Worm (Caenorhabditis elegans): Measurements from ENCODE around the gene unc-32.

Gene unc-32

ce11 chrIII:8873990-8874668 is 31.3 kb upstream of the unc-32 start:
- TF ChIP-seq klf-2 (GFP tag; conservative IDR thresholded peaks at IDR 0.05) (no peak), ztf-29 (GFP tag; IDR thresholded peaks at IDR 0.05) (no peak), tab-1 (GFP tag; IDR thresholded peaks at IDR 0.05) (0 out of 2 replicates have a peak, but pooled peaks have one; percentile 61), ref-1 (GFP tag; conservative IDR thresholded peaks at IDR 0.05) (no peak), flt-1 (GFP tag; IDR thresholded peaks at IDR 0.05) (peak; percentile 65; the same call in 1 of the 2 replicates), cog-1 (tag; optimal IDR thresholded peaks at IDR 0.05) (peak; percentile 85), med-1 (GFP tag; optimal IDR thresholded peaks at IDR 0.05; ENCODE audit: insufficient read depth) (no peak), ztf-23 (GFP tag; IDR thresholded peaks at IDR 0.05) (peak; percentile 56; the same call in 1 of the 2 replicates)

ce11 chrIII:8877002-8877401 is 28.4 kb upstream of the unc-32 start, which contains the start of gene K01F9.2:
K01F9.2 (minus strand) TSS chrIII:8877128.
- no peak for TF ChIP-seq ref-1 (GFP tag; conservative IDR thresholded peaks at IDR 0.05)
- TF ChIP-seq ztf-29 (GFP tag; IDR thresholded peaks at IDR 0.05): no peak
- no peak for TF ChIP-seq flt-1 (GFP tag; IDR thresholded peaks at IDR 0.05)
- no peak for TF ChIP-seq klf-2 (GFP tag; conservative IDR thresholded peaks at IDR 0.05)
- TF ChIP-seq ztf-23 (GFP tag; IDR thresholded peaks at IDR 0.05): no peak
- TF ChIP-seq tab-1 (GFP tag; IDR thresholded peaks at IDR 0.05): no peak
- TF ChIP-seq cog-1 (tag; optimal IDR thresholded peaks at IDR 0.05): no peak
- TF ChIP-seq T22C8.4 (GFP tag; IDR thresholded peaks at IDR 0.05): no peak
- TF ChIP-seq med-1 (GFP tag; optimal IDR thresholded peaks at IDR 0.05; ENCODE audit: insufficient read depth): no peak

- TF ChIP-seq cog-1 (tag; optimal IDR thresholded peaks at IDR 0.05): no peak
- TF ChIP-seq T22C8.4 (GFP tag; IDR thresholded peaks at IDR 0.05): no peak
- no peak for TF ChIP-seq ref-1 (GFP tag; conservative IDR thresholded peaks at IDR 0.05)
- no peak for TF ChIP-seq tab-1 (GFP tag; IDR thresholded peaks at IDR 0.05)
- TF ChIP-seq klf-2 (GFP tag; conservative IDR thresholded peaks at IDR 0.05): no peak
- TF ChIP-seq flt-1 (GFP tag; IDR thresholded peaks at IDR 0.05): no peak
- TF ChIP-seq med-1 (GFP tag; optimal IDR thresholded peaks at IDR 0.05; ENCODE audit: insufficient read depth): no peak
- TF ChIP-seq ztf-23 (GFP tag; IDR thresholded peaks at IDR 0.05): no peak
- no peak for TF ChIP-seq ztf-29 (GFP tag; IDR thresholded peaks at IDR 0.05)
Measured at ce11 chrIII:8878960-8879359, 26.5 kb upstream of the unc-32 start.

- TF ChIP-seq ztf-23 (GFP tag; IDR thresholded peaks at IDR 0.05): no peak
- no peak for TF ChIP-seq tab-1 (GFP tag; IDR thresholded peaks at IDR 0.05)
- no peak for TF ChIP-seq ztf-29 (GFP tag; IDR thresholded peaks at IDR 0.05)
- TF ChIP-seq cog-1 (tag; optimal IDR thresholded peaks at IDR 0.05): no peak
- TF ChIP-seq flt-1 (GFP tag; IDR thresholded peaks at IDR 0.05): no peak
- no peak for TF ChIP-seq T22C8.4 (GFP tag; IDR thresholded peaks at IDR 0.05)
- TF ChIP-seq ref-1 (GFP tag; conservative IDR thresholded peaks at IDR 0.05): no peak
- TF ChIP-seq klf-2 (GFP tag; conservative IDR thresholded peaks at IDR 0.05): no peak
- no peak for TF ChIP-seq med-1 (GFP tag; optimal IDR thresholded peaks at IDR 0.05; ENCODE audit: insufficient read depth)
Measured at ce11 chrIII:8882333-8882732, 23.1 kb upstream of the unc-32 start.

ce11 chrIII:8885150-8885549 is 20.3 kb upstream of the unc-32 start, which contains the start of gene svop-1:
svop-1 (minus strand) TSS chrIII:8885488.
- TF ChIP-seq ref-1 (GFP tag; conservative IDR thresholded peaks at IDR 0.05): no peak
- no peak for TF ChIP-seq T22C8.4 (GFP tag; IDR thresholded peaks at IDR 0.05)
- TF ChIP-seq flt-1 (GFP tag; IDR thresholded peaks at IDR 0.05): no peak

- TF ChIP-seq ztf-29 (GFP tag; IDR thresholded peaks at IDR 0.05) (no peak), T22C8.4 (GFP tag; IDR thresholded peaks at IDR 0.05) (no peak), med-1 (GFP tag; optimal IDR thresholded peaks at IDR 0.05; ENCODE audit: insufficient read depth) (no peak), cog-1 (tag; optimal IDR thresholded peaks at IDR 0.05) (no peak), ztf-23 (GFP tag; IDR thresholded peaks at IDR 0.05) (no peak), ref-1 (GFP tag; conservative IDR thresholded peaks at IDR 0.05) (no peak), klf-2 (GFP tag; conservative IDR thresholded peaks at IDR 0.05) (no peak), flt-1 (GFP tag; IDR thresholded peaks at IDR 0.05) (no peak), tab-1 (GFP tag; IDR thresholded peaks at IDR 0.05) (no peak)
Measured at ce11 chrIII:8886309-8886708, 19.1 kb upstream of the unc-32 start.

- TF ChIP-seq tab-1 (GFP tag; IDR thresholded peaks at IDR 0.05) (no peak), ref-1 (GFP tag; conservative IDR thresholded peaks at IDR 0.05) (no peak), ztf-29 (GFP tag; IDR thresholded peaks at IDR 0.05) (no peak), med-1 (GFP tag; optimal IDR thresholded peaks at IDR 0.05; ENCODE audit: insufficient read depth) (peak; percentile 33), ztf-23 (GFP tag; IDR thresholded peaks at IDR 0.05) (peak; percentile 86), cog-1 (tag; optimal IDR thresholded peaks at IDR 0.05) (peak; percentile 49), T22C8.4 (GFP tag; IDR thresholded peaks at IDR 0.05) (no peak), klf-2 (GFP tag; conservative IDR thresholded peaks at IDR 0.05) (no peak), flt-1 (GFP tag; IDR thresholded peaks at IDR 0.05) (peak; percentile 58)
Measured at ce11 chrIII:8887184-8887801, 18.1 kb upstream of the unc-32 start, which contains the start of gene famh-136. famh-136 (plus strand) TSS chrIII:8887751.

- TF ChIP-seq ref-1 (GFP tag; conservative IDR thresholded peaks at IDR 0.05) (no peak), med-1 (GFP tag; optimal IDR thresholded peaks at IDR 0.05; ENCODE audit: insufficient read depth) (no peak), tab-1 (GFP tag; IDR thresholded peaks at IDR 0.05) (no peak), cog-1 (tag; optimal IDR thresholded peaks at IDR 0.05) (peak; percentile 16), T22C8.4 (GFP tag; IDR thresholded peaks at IDR 0.05) (no peak), flt-1 (GFP tag; IDR thresholded peaks at IDR 0.05) (no peak), ztf-23 (GFP tag; IDR thresholded peaks at IDR 0.05) (peak; percentile 37; the same call in 1 of the 2 replicates), ztf-29 (GFP tag; IDR thresholded peaks at IDR 0.05) (no peak), klf-2 (GFP tag; conservative IDR thresholded peaks at IDR 0.05) (no peak)
Measured at ce11 chrIII:8888956-8889355, 16.5 kb upstream of the unc-32 start, which contains the start of gene ZK637.14. ZK637.14 (minus strand) TSS chrIII:8889156.

- TF ChIP-seq tab-1 (GFP tag; IDR thresholded peaks at IDR 0.05) (no peak), klf-2 (GFP tag; conservative IDR thresholded peaks at IDR 0.05) (no peak), med-1 (GFP tag; optimal IDR thresholded peaks at IDR 0.05; ENCODE audit: insufficient read depth) (no peak), T22C8.4 (GFP tag; IDR thresholded peaks at IDR 0.05) (no peak), flt-1 (GFP tag; IDR thresholded peaks at IDR 0.05) (no peak), ref-1 (GFP tag; conservative IDR thresholded peaks at IDR 0.05) (no peak), ztf-23 (GFP tag; IDR thresholded peaks at IDR 0.05) (no peak), ztf-29 (GFP tag; IDR thresholded peaks at IDR 0.05) (no peak), cog-1 (tag; optimal IDR thresholded peaks at IDR 0.05) (no peak)
Measured at ce11 chrIII:8889931-8890330, 15.5 kb upstream of the unc-32 start, which contains the start of gene lnkn-1. lnkn-1 (plus strand) TSS chrIII:8890231.
